Fruit fly (Drosophila melanogaster) whole organism, wandering third instar larva: ENCODE data around the gene Dus2.

Source experiments
- CG9705 ChIP-seq: fragments of 200-800 bp; sonication (Bioruptor generic); optimal IDR thresholded peaks from 2 replicates; lab custom pipeline; 2018; ENCODE audit warnings: missing biosample characterization, mild to moderate bottlenecking, missing genetic modification characterization
- jim ChIP-seq: fragments of 175-275, 200-325 bp; sonication (Bioruptor generic); optimal IDR thresholded peaks from 2 replicates; lab custom pipeline; 2016; ENCODE audit warnings: missing biosample characterization, mild to moderate bottlenecking, missing genetic modification characterization
- pan ChIP-seq: fragments of >200 bp; optimal IDR thresholded peaks from 2 replicates; lab custom pipeline; 2017
- psq ChIP-seq: fragments of 200-800 bp; sonication (Bioruptor generic); optimal IDR thresholded peaks from 3 replicates; lab custom pipeline; 2017; ENCODE audit warnings: missing biosample characterization, mild to moderate bottlenecking, missing genetic modification characterization, moderate library complexity
- rgr ChIP-seq: fragments of 200-800 bp; sonication (Bioruptor generic); optimal IDR thresholded peaks from 3 replicates; lab custom pipeline; 2016; ENCODE audit warnings: missing biosample characterization, mild to moderate bottlenecking, missing genetic modification characterization
- usp ChIP-seq: fragments of >200 bp; optimal IDR thresholded peaks from 2 replicates; lab custom pipeline; 2017; ENCODE audit warnings: missing biosample characterization, missing genetic modification characterization
- woc ChIP-seq: sonication (Bioruptor generic); optimal IDR thresholded peaks from 2 replicates; lab custom pipeline; 2016; ENCODE audit warnings: missing biosample characterization, mild to moderate bottlenecking, missing genetic modification characterization

- no peak for TF ChIP-seq rgr (GFP tag; lab: Kevin White, UChicago)
- TF ChIP-seq woc (GFP tag; lab: Kevin White, UChicago) = no peak
- no peak for TF ChIP-seq jim (GFP tag; lab: Kevin White, UChicago)
- no peak for TF ChIP-seq psq (GFP tag; lab: Kevin White, UChicago)
- no peak for TF ChIP-seq CG9705 (GFP tag; lab: Kevin White, UChicago)
- no peak for TF ChIP-seq usp (GFP tag; lab: Kevin White, UChicago)
- TF ChIP-seq pan (lab: Kevin White, UChicago) = no peak
These were observed 25.5 kb upstream of the Dus2 start for dm6 chrX:14212147-14212792.
